Worm (Caenorhabditis elegans): ENCODE data around the gene tbc-11.

DNA sequence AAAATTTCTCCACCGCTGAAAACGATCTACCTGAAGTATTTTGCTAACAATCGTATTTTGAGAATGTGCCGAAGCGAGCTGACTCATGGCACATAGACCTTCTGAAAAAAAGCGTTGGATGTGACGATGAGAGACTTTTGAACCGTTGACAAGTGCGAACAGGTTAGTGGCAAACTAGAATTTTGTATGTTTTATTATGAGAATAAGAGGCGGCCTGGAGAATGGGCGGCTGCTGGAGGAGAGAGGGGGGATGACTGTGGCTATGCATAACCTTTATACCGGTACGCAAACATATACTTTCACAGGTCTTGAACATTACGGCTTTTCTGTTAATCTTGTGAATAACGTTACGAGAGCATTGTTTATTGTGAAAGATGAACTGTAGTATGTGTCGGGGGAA is 36.5 kb upstream of the tbc-11 start, which contains the start of gene mam-1:
- TF ChIP-seq klf-2 (GFP tag; conservative IDR thresholded peaks at IDR 0.05) (no peak), tab-1 (GFP tag; IDR thresholded peaks at IDR 0.05) (no peak), cog-1 (tag; optimal IDR thresholded peaks at IDR 0.05) (no peak), flt-1 (GFP tag; IDR thresholded peaks at IDR 0.05) (no peak), ref-1 (GFP tag; conservative IDR thresholded peaks at IDR 0.05) (no peak), med-1 (GFP tag; optimal IDR thresholded peaks at IDR 0.05; ENCODE audit: insufficient read depth) (no peak), ztf-23 (GFP tag; IDR thresholded peaks at IDR 0.05) (no peak), T22C8.4 (GFP tag; IDR thresholded peaks at IDR 0.05) (no peak)
